Worm (Caenorhabditis elegans): Measurements from ENCODE around the gene str-114.

ce11 chrV:3673080-3673479, 23.5 kb downstream of the str-114 start, which contains the start of gene pals-33:
- no peak for TF ChIP-seq klf-2 (GFP tag; conservative IDR thresholded peaks at IDR 0.05)
- TF ChIP-seq ref-1 (GFP tag; conservative IDR thresholded peaks at IDR 0.05), result no peak
- no peak for TF ChIP-seq cog-1 (tag; optimal IDR thresholded peaks at IDR 0.05)
- no peak for TF ChIP-seq ztf-29 (GFP tag; IDR thresholded peaks at IDR 0.05)
- no peak for TF ChIP-seq med-1 (GFP tag; optimal IDR thresholded peaks at IDR 0.05; ENCODE audit: insufficient read depth)
- TF ChIP-seq T22C8.4 (GFP tag; IDR thresholded peaks at IDR 0.05), result no peak
